Fruit fly (Drosophila melanogaster): ENCODE data around the gene pygo.

dm6 chr3R:31627186-31627585 is 46.7 kb upstream of the pygo start:
- peak; percentile 21 for TF ChIP-seq pdm3 (GFP tag; optimal IDR thresholded peaks at IDR 0.05)
- TF ChIP-seq CG34406 (GFP tag; optimal IDR thresholded peaks at IDR 0.05), result no peak
- no peak for TF ChIP-seq fkh (GFP tag; optimal IDR thresholded peaks at IDR 0.05)
